Worm (Caenorhabditis elegans): ENCODE results near the gene gyg-2.

ce11 chrV:16716574-16716973 lies 29.5 kb downstream of the gyg-2 start, which contains the start of gene srh-137:
- TF ChIP-seq nhr-11 (tag; optimal IDR thresholded peaks at IDR 0.05) = no peak
- TF ChIP-seq hlh-30 (tag; optimal IDR thresholded peaks at IDR 0.05; ENCODE audit: insufficient read depth) = no peak
- TF ChIP-seq sox-4 (tag; optimal IDR thresholded peaks at IDR 0.05) = no peak

All from whole organism, late embryonic.